Worm (Caenorhabditis elegans) whole organism, L4 larva: Measurements from ENCODE around the gene T22C8.6.

Experiments used
- D1046.2 ChIP-seq: fragments of 200-800 bp; sonication (Bioruptor generic); IDR thresholded peaks from 2 replicates; pipeline ENCODE4 v1.3.6; 2022; ENCODE audit warnings: missing genetic modification characterization, missing compliant biosample characterization
- F10B5.3 ChIP-seq: sonication (generic microtip); optimal IDR thresholded peaks from 2 replicates; lab custom pipeline; 2016; ENCODE audit warnings: mild to moderate bottlenecking, missing genetic modification characterization, missing compliant biosample characterization
- F26F4.8 ChIP-seq: fragments of 200-800 bp; sonication (Bioruptor generic); conservative IDR thresholded peaks from 2 replicates; pipeline ENCODE4 v1.3.6; 2022; ENCODE audit warnings: missing genetic modification characterization, missing compliant biosample characterization
- T20F7.1 ChIP-seq: fragments of 200-800 bp; sonication (Bioruptor generic); optimal IDR thresholded peaks from 2 replicates; lab custom pipeline; 2018; ENCODE audit warnings: mild to moderate bottlenecking, missing genetic modification characterization, missing compliant biosample characterization
- Y105C5A.15 ChIP-seq: fragments of 200-800 bp; sonication (Bioruptor generic); IDR thresholded peaks from 2 replicates; pipeline ENCODE4 v1.3.6; 2022; ENCODE audit warnings: missing genetic modification characterization, missing compliant biosample characterization
- aha-1 ChIP-seq: fragments of 150-350 bp; peaks from one replicate; lab custom pipeline; 2014; ENCODE audit warnings: missing biosample characterization, missing genetic modification characterization
- ama-1 ChIP-seq: fragments of 150-350 bp; optimal IDR thresholded peaks from 2 replicates; lab custom pipeline; 2014; ENCODE audit warnings: inconsistent platforms, mixed read lengths
- attf-4 ChIP-seq: sonication (generic microtip); optimal IDR thresholded peaks from 3 replicates; lab custom pipeline; 2017; ENCODE audit warnings: missing biosample characterization, missing genetic modification characterization
- ceh-62 ChIP-seq: sonication (generic microtip); optimal IDR thresholded peaks from 2 replicates; lab custom pipeline; 2017; ENCODE audit warnings: missing biosample characterization, missing genetic modification characterization
- ceh-82 ChIP-seq: sonication (generic microtip); optimal IDR thresholded peaks from 2 replicates; lab custom pipeline; 2017; ENCODE audit warnings: missing biosample characterization, missing genetic modification characterization
- daf-12 ChIP-seq: fragments of 150-350 bp; optimal IDR thresholded peaks from 2 replicates; lab custom pipeline; 2014; ENCODE audit warnings: missing biosample characterization, missing genetic modification reagents, missing genetic modification characterization
- daf-16 ChIP-seq, 3 experiments: sonication (generic microtip); optimal IDR thresholded peaks; 2 replicates each; lab custom pipeline; 2016 to 2017; ENCODE audit warnings: missing genetic modification characterization in 3 of 3, missing genetic modification reagents in 3 of 3, mild to moderate bottlenecking in 2 of 3, missing compliant biosample characterization in 2 of 3, missing biosample characterization in 1 of 3, moderate library complexity in 1 of 3
- dmd-8 ChIP-seq: fragments of 200-800 bp; sonication (Bioruptor generic); IDR thresholded peaks from 2 replicates; pipeline ENCODE4 v1.3.6; 2022; ENCODE audit warnings: missing genetic modification characterization, missing compliant biosample characterization
- dpl-1 ChIP-seq: fragments of 150-350 bp; optimal IDR thresholded peaks from 2 replicates; lab custom pipeline; 2014; ENCODE audit warnings: missing biosample characterization, missing genetic modification reagents, missing genetic modification characterization
- dve-1 ChIP-seq: sonication (generic microtip); optimal IDR thresholded peaks from 2 replicates; lab custom pipeline; 2017; ENCODE audit warnings: antibody characterized with exemption, mild to moderate bottlenecking, missing genetic modification characterization, missing compliant biosample characterization; ENCODE audit not compliant: insufficient read depth
- egl-43 ChIP-seq: fragments of 200-800 bp; sonication (Bioruptor generic); IDR thresholded peaks from 2 replicates; pipeline ENCODE4 v1.3.6; 2022; ENCODE audit warnings: missing genetic modification reagents, missing genetic modification characterization, missing compliant biosample characterization
- fkh-10 ChIP-seq: fragments of 150-350 bp; optimal IDR thresholded peaks from 2 replicates; lab custom pipeline; 2014; ENCODE audit warnings: missing biosample characterization, missing genetic modification reagents, missing genetic modification characterization
- gei-8 ChIP-seq: fragments of 200-800 bp; sonication (Bioruptor generic); optimal IDR thresholded peaks from 2 replicates; lab custom pipeline; 2018; ENCODE audit warnings: mild to moderate bottlenecking, missing genetic modification characterization, missing compliant biosample characterization
- hif-1 ChIP-seq, 2 experiments: sonication (generic microtip); optimal IDR thresholded peaks; 2 replicates each; lab custom pipeline; 2016 to 2017; ENCODE audit warnings: missing compliant biosample characterization in 2 of 2, missing genetic modification characterization in 2 of 2, missing genetic modification reagents in 2 of 2, missing genotype in 2 of 2, mild to moderate bottlenecking in 1 of 2
- hlh-30 ChIP-seq: sonication (generic microtip); optimal IDR thresholded peaks from 2 replicates; lab custom pipeline; 2017; ENCODE audit warnings: antibody characterized with exemption, mild to moderate bottlenecking, missing genetic modification characterization, missing compliant biosample characterization; ENCODE audit not compliant: insufficient read depth
- lin-15B ChIP-seq: fragments of 150-350 bp; sonication (generic microtip); optimal IDR thresholded peaks from 3 replicates; lab custom pipeline; 2014; ENCODE audit warnings: missing biosample characterization, missing genetic modification characterization
- lin-38 ChIP-seq: fragments of 200-800 bp; sonication (Bioruptor generic); IDR thresholded peaks from 2 replicates; pipeline ENCODE4 v1.3.6; 2022; ENCODE audit warnings: missing genetic modification reagents, missing genetic modification characterization, missing compliant biosample characterization
- lsy-2 ChIP-seq, 2 experiments: fragments of 150-350 bp in 1 of 2; sonication (generic microtip) in 1 of 2; optimal IDR thresholded peaks; 2 replicates each; lab custom pipeline; 2014 to 2017; ENCODE audit warnings: missing biosample characterization in 2 of 2, missing genetic modification characterization in 2 of 2
- mdl-1 ChIP-seq, 2 experiments: fragments of 150-350 bp in 1 of 2; sonication (generic microtip) in 1 of 2; optimal IDR thresholded peaks; 2 replicates each; lab custom pipeline; 2014 to 2017; ENCODE audit warnings: missing biosample characterization in 2 of 2, missing genetic modification characterization in 2 of 2
- mes-2 ChIP-seq: sonication (generic microtip); optimal IDR thresholded peaks from 2 replicates; lab custom pipeline; 2016; ENCODE audit warnings: missing genotype, mild to moderate bottlenecking, missing genetic modification characterization, missing compliant biosample characterization; ENCODE audit not compliant: poor library complexity, severe bottlenecking
- mxl-3 ChIP-seq: fragments of 200-800 bp; sonication (Bioruptor generic); optimal IDR thresholded peaks from 2 replicates; lab custom pipeline; 2018; ENCODE audit warnings: mild to moderate bottlenecking, missing genetic modification characterization, missing compliant biosample characterization
- nhr-28 ChIP-seq: fragments of 150-350 bp; optimal IDR thresholded peaks from 2 replicates; lab custom pipeline; 2014; ENCODE audit warnings: missing biosample characterization, missing genetic modification characterization
- nhr-42 ChIP-seq: fragments of 200-800 bp; sonication (Bioruptor generic); IDR thresholded peaks from 2 replicates; pipeline ENCODE4 v1.3.6; 2022; ENCODE audit warnings: missing genetic modification characterization, missing compliant biosample characterization
- nhr-76 ChIP-seq: fragments of 150-350 bp; optimal IDR thresholded peaks from 2 replicates; lab custom pipeline; 2014; ENCODE audit warnings: missing biosample characterization, missing genetic modification characterization
- nhr-77 ChIP-seq: fragments of 150-350 bp; optimal IDR thresholded peaks from 2 replicates; lab custom pipeline; 2014; ENCODE audit warnings: missing biosample characterization, missing genetic modification characterization
- pha-4 ChIP-seq, 2 experiments: fragments of 150-350 bp in 1 of 2; fragments of 200-800 bp in 1 of 2; sonication (Bioruptor generic) in 1 of 2; IDR thresholded peaks in 1 of 2; optimal IDR thresholded peaks in 1 of 2; 2 replicates each; pipeline versions ENCODE4 v1.3.6 to Lab custom; 2014 to 2022; ENCODE audit warnings: missing genetic modification characterization in 2 of 2, missing genetic modification reagents in 2 of 2, missing biosample characterization in 1 of 2, missing compliant biosample characterization in 1 of 2
- rbr-2 ChIP-seq: sonication (generic microtip); optimal IDR thresholded peaks from 2 replicates; lab custom pipeline; 2016; ENCODE audit warnings: missing genotype, missing genetic modification characterization, missing compliant biosample characterization
- sdz-12 ChIP-seq: fragments of 200-800 bp; sonication (Bioruptor generic); optimal IDR thresholded peaks from 2 replicates; lab custom pipeline; 2018; ENCODE audit warnings: mild to moderate bottlenecking, missing genetic modification characterization, missing compliant biosample characterization
- snpc-1.2 ChIP-seq: fragments of 200-800 bp; sonication (Bioruptor generic); IDR thresholded peaks from 2 replicates; pipeline ENCODE4 v1.3.6; 2022; ENCODE audit warnings: missing genetic modification reagents, missing genetic modification characterization, missing compliant biosample characterization
- snpc-4 ChIP-seq: fragments of 150-350 bp; optimal IDR thresholded peaks from 2 replicates; lab custom pipeline; 2014; ENCODE audit warnings: missing biosample characterization, missing genetic modification characterization
- tag-97 ChIP-seq: fragments of 200-800 bp; sonication (Bioruptor generic); IDR thresholded peaks from 2 replicates; pipeline ENCODE4 v1.3.6; 2022; ENCODE audit warnings: missing genetic modification characterization, missing compliant biosample characterization
- unc-39 ChIP-seq: sonication (generic microtip); optimal IDR thresholded peaks from 2 replicates; lab custom pipeline; 2017; ENCODE audit warnings: missing biosample characterization, missing genetic modification characterization
- unc-62 ChIP-seq, 3 experiments: fragments of 150-350 bp in 1 of 3; sonication (generic microtip); optimal IDR thresholded peaks in 2 of 3; peaks in 1 of 3; 1 replicate in 1 of 3; 2 replicates in 2 of 3; lab custom pipeline; 2014 to 2017; ENCODE audit warnings: missing biosample characterization in 3 of 3, missing genetic modification characterization in 3 of 3, missing genetic modification reagents in 3 of 3, missing genotype in 1 of 3
- zfp-3 ChIP-seq: fragments of 200-800 bp; sonication (Bioruptor generic); conservative IDR thresholded peaks from 2 replicates; pipeline ENCODE4 v1.3.6; 2022; ENCODE audit warnings: missing genetic modification reagents, missing genetic modification characterization, missing compliant biosample characterization
- ztf-7 ChIP-seq: fragments of 150-350 bp; optimal IDR thresholded peaks from 2 replicates; lab custom pipeline; 2014; ENCODE audit warnings: missing biosample characterization, missing genetic modification characterization

The T22C8.6 gene

ce11 chrII:8661539-8661938 is 31.5 kb upstream of the T22C8.6 start, which contains the start of the genes piga-1 and eif-2Bepsilon:
Gene piga-1, minus strand, starts transcription at chrII:8661712.
Gene eif-2Bepsilon, plus strand, starts transcription at chrII:8661869.
- TF ChIP-seq pha-4 (GFP tag; IDR thresholded peaks at IDR 0.05; lab: Robert Waterston, UW) (no peak), pha-4 (tag; optimal IDR thresholded peaks at IDR 0.05; lab: Kevin White, UChicago) (no peak), dve-1 (tag; lab: Kevin White, UChicago) (peak; percentile 22), nhr-77 (tag; lab: Kevin White, UChicago) (peak; percentile 16), dpl-1 (GFP tag; lab: Kevin White, UChicago) (peak; percentile 49), F10B5.3 (tag; lab: Kevin White, UChicago) (no peak), gei-8 (GFP tag; lab: Kevin White, UChicago) (no peak), snpc-1.2 (GFP tag; lab: Robert Waterston, UW) (no peak), nhr-42 (no peak), hif-1 (tag; optimal IDR thresholded peaks at IDR 0.05; lab: Kevin White, UChicago) (peak in 1 of 2 experiments; percentile 3), mdl-1 (tag; optimal IDR thresholded peaks at IDR 0.05; lab: Kevin White, UChicago) (peak in 1 of 2 experiments; percentile 75), mxl-3 (GFP tag; lab: Kevin White, UChicago) (peak; percentile 24), lin-38 (GFP tag; lab: Robert Waterston, UW) (peak; percentile 90), mes-2 (peak; percentile 53), rbr-2 (tag; lab: Kevin White, UChicago) (peak; percentile 16)

- no peak for TF ChIP-seq ceh-62 (tag; lab: Kevin White, UChicago)
- TF ChIP-seq ama-1 (lab: Kevin White, UChicago), result peak; percentile 43
- TF ChIP-seq unc-62 (GFP tag; optimal IDR thresholded peaks at IDR 0.05 in 1 of 2; lab: Kevin White, UChicago), result peak in 1 of 2 experiments; percentile 5
- TF ChIP-seq unc-62 (tag; optimal IDR thresholded peaks at IDR 0.05; lab: Kevin White, UChicago), result no peak
- no peak for TF ChIP-seq unc-39 (tag; lab: Kevin White, UChicago)
Measured at ce11 chrII:8658835-8659234, 28.8 kb upstream of the T22C8.6 start, which contains the start of gene atg-10. Gene atg-10, plus strand, starts transcription at chrII:8659135.

- no peak for TF ChIP-seq T20F7.1 (GFP tag; lab: Kevin White, UChicago)
- TF ChIP-seq unc-62 (GFP tag; optimal IDR thresholded peaks at IDR 0.05 in 1 of 2; lab: Kevin White, UChicago), result peak in 1 of 2 experiments; percentile 55
- TF ChIP-seq unc-62 (tag; optimal IDR thresholded peaks at IDR 0.05; lab: Kevin White, UChicago), result no peak
- TF ChIP-seq dmd-8 (GFP tag; lab: Robert Waterston, UW), result no peak
- peak; percentile 81 for TF ChIP-seq nhr-28 (tag; lab: Kevin White, UChicago)
- no peak for TF ChIP-seq lsy-2 (tag; optimal IDR thresholded peaks at IDR 0.05; lab: Kevin White, UChicago)
- peak; percentile 72 for TF ChIP-seq hlh-30 (tag; lab: Kevin White, UChicago)
- no peak for TF ChIP-seq ceh-82
- peak in 1 of 2 experiments; percentile 64 for TF ChIP-seq mdl-1 (tag; optimal IDR thresholded peaks at IDR 0.05; lab: Kevin White, UChicago)
- peak in 1 of 2 experiments; percentile 90 for TF ChIP-seq daf-16 (GFP tag; optimal IDR thresholded peaks at IDR 0.05; lab: Kevin White, UChicago)
- TF ChIP-seq daf-16 (tag; optimal IDR thresholded peaks at IDR 0.05; lab: Kevin White, UChicago), result peak; percentile 93
- peak; percentile 4 for TF ChIP-seq aha-1 (tag; lab: Kevin White, UChicago)
- TF ChIP-seq mes-2, result peak; percentile 23
- TF ChIP-seq dve-1 (tag; lab: Kevin White, UChicago), result peak; percentile 18
- TF ChIP-seq snpc-4 (tag; lab: Kevin White, UChicago), result no peak
Measured at ce11 chrII:8650644-8651159, 20.6 kb upstream of the T22C8.6 start, which contains the start of gene pyr-1. Gene pyr-1, plus strand, starts transcription at chrII:8651109.

ce11 chrII:8648843-8649242 is 18.8 kb upstream of the T22C8.6 start:
- TF ChIP-seq egl-43 (GFP tag; lab: Robert Waterston, UW) (no peak), fkh-10 (GFP tag; lab: Kevin White, UChicago) (no peak), ztf-7 (no peak), Y105C5A.15 (GFP tag; lab: Robert Waterston, UW) (no peak), sdz-12 (GFP tag; lab: Kevin White, UChicago) (no peak), tag-97 (GFP tag; lab: Robert Waterston, UW) (no peak), lin-38 (GFP tag; lab: Robert Waterston, UW) (no peak), mdl-1 (tag; optimal IDR thresholded peaks at IDR 0.05; lab: Kevin White, UChicago) (no peak), F26F4.8 (GFP tag; lab: Robert Waterston, UW) (no peak), nhr-76 (tag; lab: Kevin White, UChicago) (no peak), attf-4 (tag; lab: Kevin White, UChicago) (no peak), daf-12 (tag; lab: Kevin White, UChicago) (no peak), D1046.2 (GFP tag; lab: Robert Waterston, UW) (no peak), lin-15B (tag; lab: Kevin White, UChicago) (no peak), zfp-3 (GFP tag; lab: Robert Waterston, UW) (no peak)
- TF ChIP-seq, all 104 proteins: peak for 0
